Worm (Caenorhabditis elegans) whole organism, midembryonic: ENCODE results near the gene col-42.
"Not testable (repeated sequence)": the region's sequence is repeated elsewhere in the genome, so short reads cannot be mapped to it uniquely, and the experiment has no call there.

Experiments
- T22C8.4 ChIP-seq: fragments of 200-800 bp; sonication (Bioruptor generic); IDR thresholded peaks from 2 replicates; pipeline ENCODE4 v1.3.6; 2022; ENCODE audit warnings: missing genetic modification characterization, missing compliant biosample characterization
- cog-1 ChIP-seq: sonication (generic microtip); optimal IDR thresholded peaks from 2 replicates; lab custom pipeline; 2016; ENCODE audit warnings: missing genetic modification characterization, missing compliant biosample characterization
- flt-1 ChIP-seq: fragments of 200-800 bp; sonication (Bioruptor generic); IDR thresholded peaks from 2 replicates; pipeline ENCODE4 v1.3.6; 2022; ENCODE audit warnings: missing genetic modification characterization, missing compliant biosample characterization
- klf-2 ChIP-seq: fragments of 200-800 bp; sonication (Bioruptor generic); conservative IDR thresholded peaks from 2 replicates; pipeline ENCODE4 v1.3.6; 2022; ENCODE audit warnings: missing genetic modification reagents, missing genetic modification characterization, missing compliant biosample characterization
- ref-1 ChIP-seq: fragments of 200-800 bp; sonication (Bioruptor generic); conservative IDR thresholded peaks from 2 replicates; pipeline ENCODE4 v1.3.6; 2022; ENCODE audit warnings: missing genetic modification reagents, missing genetic modification characterization, missing compliant biosample characterization
- tab-1 ChIP-seq: fragments of 200-800 bp; sonication (Bioruptor generic); IDR thresholded peaks from 2 replicates; pipeline ENCODE4 v1.3.6; 2022; ENCODE audit warnings: missing genetic modification characterization, missing compliant biosample characterization
- ztf-23 ChIP-seq: fragments of 200-800 bp; sonication (Bioruptor generic); IDR thresholded peaks from 2 replicates; pipeline ENCODE4 v1.3.6; 2022; ENCODE audit warnings: missing genetic modification reagents, missing genetic modification characterization, missing compliant biosample characterization
- ztf-29 ChIP-seq: fragments of 200-800 bp; sonication (Bioruptor generic); IDR thresholded peaks from 2 replicates; pipeline ENCODE4 v1.3.6; 2022; ENCODE audit warnings: missing genetic modification reagents, missing genetic modification characterization, missing compliant biosample characterization

ce11 chrV:18675390-18675789 is 37.1 kb downstream of the col-42 start:
- not testable (repeated sequence) for TF ChIP-seq klf-2 (GFP tag; lab: Robert Waterston, UW); flt-1 (GFP tag; lab: Robert Waterston, UW); ztf-29 (GFP tag; lab: Robert Waterston, UW); ztf-23 (GFP tag; lab: Robert Waterston, UW); tab-1; cog-1 (tag; lab: Kevin White, UChicago); ref-1 (GFP tag; lab: Robert Waterston, UW)
- peak; percentile 60 for TF ChIP-seq T22C8.4 (GFP tag; lab: Robert Waterston, UW)
